Fruit fly (Drosophila melanogaster) whole organism, embryonic: ENCODE data around the gene CG31997.

ENCODE experiments used
- CG11723 ChIP-seq: fragments of 200-800 bp; sonication (Bioruptor generic); optimal IDR thresholded peaks from 2 replicates; lab custom pipeline; 2017; ENCODE audit warnings: missing biosample characterization, mild to moderate bottlenecking, missing genetic modification characterization
- CG12155 ChIP-seq: fragments of 200-800 bp; sonication (Bioruptor generic); optimal IDR thresholded peaks from 3 replicates; lab custom pipeline; 2016; ENCODE audit warnings: missing biosample characterization, missing genetic modification characterization
- CG12659 ChIP-seq: fragments of 200-800 bp; sonication (Bioruptor generic); optimal IDR thresholded peaks from 3 replicates; lab custom pipeline; 2017; ENCODE audit warnings: mild to moderate bottlenecking, missing biosample characterization, missing genetic modification reagents, missing genetic modification characterization
- CG12769 ChIP-seq: fragments of 200-800 bp; sonication (Bioruptor generic); optimal IDR thresholded peaks from 2 replicates; lab custom pipeline; 2019; ENCODE audit warnings: missing biosample characterization, mild to moderate bottlenecking, missing genetic modification characterization, moderate library complexity
- CG1603 ChIP-seq: fragments of 200-800 bp; sonication (Bioruptor generic); optimal IDR thresholded peaks from 2 replicates; lab custom pipeline; 2019; ENCODE audit warnings: missing biosample characterization, mild to moderate bottlenecking, missing genetic modification characterization, moderate library complexity
- CG17359 ChIP-seq: fragments of 200-800 bp; sonication (Bioruptor generic); optimal IDR thresholded peaks from 3 replicates; lab custom pipeline; 2018; ENCODE audit warnings: missing biosample characterization, mild to moderate bottlenecking, missing genetic modification characterization, moderate library complexity
- CG17802 ChIP-seq: fragments of 200-800 bp; sonication (Bioruptor generic); optimal IDR thresholded peaks from 2 replicates; lab custom pipeline; 2018; ENCODE audit warnings: missing biosample characterization, mild to moderate bottlenecking, missing genetic modification characterization, moderate library complexity
- CG2199 ChIP-seq: fragments of 200-800 bp; sonication (Bioruptor generic); IDR thresholded peaks from 3 replicates; pipeline ENCODE4 v1.3.6; 2022; ENCODE audit warnings: missing biosample characterization, missing genetic modification characterization
- CG30020 ChIP-seq: fragments of 200-800 bp; optimal IDR thresholded peaks from 2 replicates; lab custom pipeline; 2019; ENCODE audit warnings: missing biosample characterization, mild to moderate bottlenecking, missing genetic modification characterization, moderate library complexity
- CG4404 ChIP-seq: fragments of 200-800 bp; sonication (Bioruptor generic); IDR thresholded peaks from 2 replicates; pipeline ENCODE4 v1.3.6; 2022; ENCODE audit warnings: missing biosample characterization, missing genetic modification characterization
- CG4854 ChIP-seq: fragments of 200-800 bp; sonication (Bioruptor generic); optimal IDR thresholded peaks from 2 replicates; lab custom pipeline; 2016; ENCODE audit warnings: missing biosample characterization, missing genetic modification characterization, inconsistent platforms
- CG6272 ChIP-seq: fragments of 200-800 bp; sonication (Bioruptor generic); IDR thresholded peaks from 2 replicates; pipeline ENCODE4 v1.3.6; 2022; ENCODE audit warnings: missing biosample characterization, missing genetic modification characterization
- CG6765 ChIP-seq: fragments of 200-800 bp; sonication (Bioruptor generic); optimal IDR thresholded peaks from 3 replicates; lab custom pipeline; 2017; ENCODE audit warnings: missing biosample characterization, mild to moderate bottlenecking, missing genetic modification characterization
- CG8290 ChIP-seq, 3 experiments: fragments of 200-800 bp; sonication (Bioruptor generic); optimal IDR thresholded peaks; 2 replicates each; lab custom pipeline; 2016 to 2019; ENCODE audit warnings: missing biosample characterization in 3 of 3, missing genetic modification characterization in 3 of 3, mild to moderate bottlenecking in 2 of 3, moderate library complexity in 1 of 3
- CG8765 ChIP-seq: fragments of 200-800 bp; sonication (Bioruptor generic); IDR thresholded peaks from 2 replicates; pipeline ENCODE4 v1.3.6; 2022; ENCODE audit warnings: missing biosample characterization, missing genetic modification characterization
- CHES-1-like ChIP-seq: fragments of 200-800 bp; sonication (Bioruptor generic); optimal IDR thresholded peaks from 2 replicates; lab custom pipeline; 2016; ENCODE audit warnings: missing biosample characterization, missing genetic modification characterization
- CoRest ChIP-seq: fragments of 200-800 bp; sonication (Bioruptor generic); optimal IDR thresholded peaks from 3 replicates; lab custom pipeline; 2018; ENCODE audit warnings: missing biosample characterization, mild to moderate bottlenecking, missing genetic modification characterization, moderate library complexity
- D19A ChIP-seq: fragments of 200-800 bp; optimal IDR thresholded peaks from 3 replicates; lab custom pipeline; 2019; ENCODE audit warnings: missing biosample characterization, mild to moderate bottlenecking, missing genetic modification characterization, moderate library complexity
- Deaf1 ChIP-seq: fragments of 200-800 bp; optimal IDR thresholded peaks from 3 replicates; lab custom pipeline; 2019; ENCODE audit warnings: missing biosample characterization, mild to moderate bottlenecking, missing genetic modification characterization, moderate library complexity
- Dp ChIP-seq: fragments of 200-800 bp; sonication (Bioruptor generic); optimal IDR thresholded peaks from 2 replicates; lab custom pipeline; 2018; ENCODE audit warnings: missing biosample characterization, mild to moderate bottlenecking, missing genetic modification characterization, moderate library complexity
- Fer1 ChIP-seq: fragments of 200-800 bp; sonication (Bioruptor generic); optimal IDR thresholded peaks from 2 replicates; lab custom pipeline; 2017; ENCODE audit warnings: missing biosample characterization, mild to moderate bottlenecking, missing genetic modification characterization
- MESR4 ChIP-seq: fragments of 200-800 bp; sonication (Bioruptor generic); optimal IDR thresholded peaks from 2 replicates; lab custom pipeline; 2018; ENCODE audit warnings: missing biosample characterization, mild to moderate bottlenecking, missing genetic modification characterization, moderate library complexity
- Med ChIP-seq: fragments of 200-800 bp; sonication (Bioruptor generic); peaks from one replicate; lab custom pipeline; 2016; ENCODE audit warnings: missing biosample characterization, missing genetic modification characterization, mild to moderate bottlenecking, inconsistent platforms, moderate library complexity
- Mrtf ChIP-seq: fragments of 200-800 bp; sonication (Bioruptor generic); IDR thresholded peaks from 3 replicates; pipeline ENCODE4 v1.3.6; 2022; ENCODE audit warnings: missing biosample characterization, missing genetic modification characterization
- NfI ChIP-seq: fragments of 200-800 bp; sonication (Bioruptor generic); optimal IDR thresholded peaks from 3 replicates; lab custom pipeline; 2018; ENCODE audit warnings: missing biosample characterization, mild to moderate bottlenecking, missing genetic modification characterization, moderate library complexity
- Oli ChIP-seq: fragments of 200-800 bp; sonication (Bioruptor generic); optimal IDR thresholded peaks from 2 replicates; lab custom pipeline; 2018; ENCODE audit warnings: missing biosample characterization, mild to moderate bottlenecking, missing genetic modification characterization, moderate library complexity
- Pdp1 ChIP-seq, 2 experiments: fragments of 200-800 bp; sonication (Bioruptor generic); optimal IDR thresholded peaks; 3 replicates each; lab custom pipeline; 2016; ENCODE audit warnings: missing biosample characterization in 2 of 2, missing genetic modification characterization in 2 of 2, mild to moderate bottlenecking in 1 of 2, moderate library complexity in 1 of 2
- Scr ChIP-seq: fragments of 200-800 bp; sonication (Bioruptor generic); IDR thresholded peaks from 2 replicates; pipeline ENCODE4 v1.3.6; 2022; ENCODE audit warnings: missing biosample characterization, missing genetic modification characterization; ENCODE audit not compliant: partially characterized antibody
- Sox100B ChIP-seq: fragments of 200-800 bp; sonication (Bioruptor generic); optimal IDR thresholded peaks from 3 replicates; lab custom pipeline; 2018; ENCODE audit warnings: missing biosample characterization, mild to moderate bottlenecking, missing genetic modification characterization
- Trl ChIP-seq, 3 experiments: fragments of >200 bp in 2 of 3; fragments of 200-800 bp in 1 of 3; sonication (Bioruptor generic) in 1 of 3; optimal IDR thresholded peaks; 2 replicates in 1 of 3; 3 replicates in 2 of 3; lab custom pipeline; 2016 to 2017; ENCODE audit warnings: missing biosample characterization in 1 of 3, missing genetic modification characterization in 1 of 3
- caup ChIP-seq: fragments of 200-800 bp; sonication (Bioruptor generic); optimal IDR thresholded peaks from 3 replicates; lab custom pipeline; 2017; ENCODE audit warnings: missing biosample characterization, mild to moderate bottlenecking, missing genetic modification characterization, moderate library complexity; ENCODE audit not compliant: severe bottlenecking
- chif ChIP-seq, 2 experiments: fragments of 200-800 bp; sonication (Bioruptor generic); optimal IDR thresholded peaks; 3 replicates each; lab custom pipeline; 2016; ENCODE audit warnings: missing biosample characterization in 2 of 2, missing genetic modification characterization in 2 of 2
- hkb ChIP-seq, 2 experiments: fragments of 200-800 bp in 1 of 2; fragments of >200 bp in 1 of 2; sonication (Bioruptor generic) in 1 of 2; IDR thresholded peaks in 1 of 2; optimal IDR thresholded peaks in 1 of 2; 2 replicates each; pipeline versions ENCODE4 v1.3.6 to Lab custom; 2017 to 2022; ENCODE audit warnings: missing biosample characterization in 1 of 2, missing genetic modification characterization in 1 of 2
- nerfin-2 ChIP-seq: fragments of 200-800 bp; sonication (Bioruptor generic); IDR thresholded peaks from 2 replicates; pipeline ENCODE4 v1.3.6; 2022; ENCODE audit warnings: missing biosample characterization, missing genetic modification characterization; ENCODE audit not compliant: partially characterized antibody
- onecut ChIP-seq: fragments of 200-800 bp; sonication (Bioruptor generic); IDR thresholded peaks from 2 replicates; pipeline ENCODE4 v1.3.6; 2022; ENCODE audit warnings: missing biosample characterization, missing genetic modification characterization
- pfk ChIP-seq: fragments of 200-800 bp; sonication (Bioruptor generic); optimal IDR thresholded peaks from 2 replicates; lab custom pipeline; 2018; ENCODE audit warnings: missing biosample characterization, mild to moderate bottlenecking, missing genetic modification characterization, moderate library complexity
- row ChIP-seq: fragments of 200-800 bp; sonication (Bioruptor generic); IDR thresholded peaks from 3 replicates; pipeline ENCODE4 v1.3.6; 2022; ENCODE audit warnings: missing biosample characterization, missing genetic modification characterization
- scrt ChIP-seq: fragments of 200-800 bp; sonication (Bioruptor generic); optimal IDR thresholded peaks from 2 replicates; lab custom pipeline; 2018; ENCODE audit warnings: missing biosample characterization, mild to moderate bottlenecking, missing genetic modification characterization, moderate library complexity
- sens ChIP-seq: fragments of 200-800 bp; sonication (Bioruptor generic); peaks from one replicate; lab custom pipeline; 2016; ENCODE audit warnings: missing biosample characterization, missing genetic modification characterization
- shn ChIP-seq: fragments of 200-800 bp; sonication (Bioruptor generic); optimal IDR thresholded peaks from 3 replicates; lab custom pipeline; 2016; ENCODE audit warnings: missing biosample characterization, missing genetic modification characterization
- tx ChIP-seq: fragments of 200-800 bp; sonication (Bioruptor generic); optimal IDR thresholded peaks from 2 replicates; lab custom pipeline; 2016; ENCODE audit warnings: missing biosample characterization, missing genetic modification characterization
- wek ChIP-seq: fragments of 200-800 bp; sonication (Bioruptor generic); optimal IDR thresholded peaks from 3 replicates; lab custom pipeline; 2018; ENCODE audit warnings: missing biosample characterization, mild to moderate bottlenecking, missing genetic modification characterization, moderate library complexity

The CG31997 gene

dm6 chr4:192540-192939 is 36.7 kb upstream of the CG31997 start:
- TF ChIP-seq tx (GFP tag; lab: Kevin White, UChicago): no peak
- TF ChIP-seq D19A (tag; lab: Kevin White, UChicago): peak; percentile 70
- no peak for TF ChIP-seq hkb (optimal IDR thresholded peaks at IDR 0.05; lab: Kevin White, UChicago)
- no peak for TF ChIP-seq hkb (GFP tag; IDR thresholded peaks at IDR 0.05; lab: Robert Waterston, UW)
- TF ChIP-seq CG12659 (GFP tag; lab: Kevin White, UChicago): no peak
- TF ChIP-seq row (GFP tag; lab: Robert Waterston, UW): peak; percentile 11; the same call in 1 of the 3 replicates
- peak; percentile 2 for TF ChIP-seq CG1603 (tag; lab: Kevin White, UChicago)
- no peak for TF ChIP-seq scrt (GFP tag; lab: Kevin White, UChicago)
- TF ChIP-seq CG30020 (tag; lab: Kevin White, UChicago): peak; percentile 81
- peak; percentile 35 for TF ChIP-seq Med (GFP tag; lab: Kevin White, UChicago)

dm6 chr4:183681-184080 is 27.8 kb upstream of the CG31997 start:
- TF ChIP-seq shn: no peak
- no peak for TF ChIP-seq Sox100B (GFP tag; lab: Kevin White, UChicago)
- TF ChIP-seq Trl (optimal IDR thresholded peaks at IDR 0.05; lab: Kevin White, UChicago): peak; percentile 28 to 37
- TF ChIP-seq Trl (GFP tag; optimal IDR thresholded peaks at IDR 0.05; lab: Kevin White, UChicago): no peak
- peak; percentile 10 for TF ChIP-seq CG11723 (GFP tag; lab: Kevin White, UChicago)
- TF ChIP-seq CG2199: peak; percentile 79; the same call in 2 of the 3 replicates

- TF ChIP-seq CG8765 (no peak), chif (GFP tag; optimal IDR thresholded peaks at IDR 0.05; lab: Kevin White, UChicago) (no peak), pfk (GFP tag; lab: Kevin White, UChicago) (peak; percentile 63), CHES-1-like (GFP tag; lab: Kevin White, UChicago) (no peak), CG6765 (no peak), CG12155 (GFP tag; lab: Kevin White, UChicago) (no peak), CG4404 (no peak), Oli (tag; lab: Kevin White, UChicago) (no peak), CG17802 (tag; lab: Kevin White, UChicago) (peak; percentile 78), onecut (GFP tag; lab: Robert Waterston, UW) (peak; percentile 5; the same call in 1 of the 2 replicates), CG4854 (no peak), Mrtf (GFP tag; lab: Robert Waterston, UW) (no peak), CoRest (no peak), CG6272 (no peak), Dp (no peak), Med (GFP tag; lab: Kevin White, UChicago) (peak; percentile 84), Scr (GFP tag; lab: Robert Waterston, UW) (no peak), Fer1 (GFP tag; lab: Kevin White, UChicago) (no peak), wek (peak; percentile 32), CG30020 (tag; lab: Kevin White, UChicago) (peak; percentile 88), caup (GFP tag; lab: Kevin White, UChicago) (peak; percentile 24), nerfin-2 (GFP tag; lab: Robert Waterston, UW) (no peak), row (GFP tag; lab: Robert Waterston, UW) (peak; percentile 38; the same call in 1 of the 3 replicates), NfI (GFP tag; lab: Kevin White, UChicago) (no peak), D19A (tag; lab: Kevin White, UChicago) (peak; percentile 24), CG17359 (tag; lab: Kevin White, UChicago) (peak; percentile 5), Deaf1 (tag; lab: Kevin White, UChicago) (peak; percentile 91), sens (peak; percentile 53), CG8290 (GFP tag; optimal IDR thresholded peaks at IDR 0.05; lab: Kevin White, UChicago) (peak; percentile 23), CG8290 (tag; optimal IDR thresholded peaks at IDR 0.05; lab: Kevin White, UChicago) (peak in 1 of 2 experiments; percentile 58), MESR4 (GFP tag; lab: Kevin White, UChicago) (peak; percentile 5), CG1603 (tag; lab: Kevin White, UChicago) (peak; percentile 73), CG11723 (GFP tag; lab: Kevin White, UChicago) (peak; percentile 85), CG2199 (peak; percentile 91), Pdp1 (GFP tag; optimal IDR thresholded peaks at IDR 0.05; lab: Kevin White, UChicago) (peak in 1 of 2 experiments; percentile 77), CG12769 (tag; lab: Kevin White, UChicago) (peak; percentile 8)
These were observed 25.8 kb upstream of the CG31997 start for dm6 chr4:181639-182038.
